Fruit fly (Drosophila melanogaster) Kc167 (cell line): ENCODE data around the gene firl.

Experiments
- Myc ChIP-seq: fragments of >200 bp; optimal IDR thresholded peaks from 2 replicates; lab custom pipeline; 2017; ENCODE audit warnings: missing external identifiers
- ttk ChIP-seq: sonication (Bioruptor generic); optimal IDR thresholded peaks from 2 replicates; lab custom pipeline; 2017; ENCODE audit warnings: missing external identifiers

DNA sequence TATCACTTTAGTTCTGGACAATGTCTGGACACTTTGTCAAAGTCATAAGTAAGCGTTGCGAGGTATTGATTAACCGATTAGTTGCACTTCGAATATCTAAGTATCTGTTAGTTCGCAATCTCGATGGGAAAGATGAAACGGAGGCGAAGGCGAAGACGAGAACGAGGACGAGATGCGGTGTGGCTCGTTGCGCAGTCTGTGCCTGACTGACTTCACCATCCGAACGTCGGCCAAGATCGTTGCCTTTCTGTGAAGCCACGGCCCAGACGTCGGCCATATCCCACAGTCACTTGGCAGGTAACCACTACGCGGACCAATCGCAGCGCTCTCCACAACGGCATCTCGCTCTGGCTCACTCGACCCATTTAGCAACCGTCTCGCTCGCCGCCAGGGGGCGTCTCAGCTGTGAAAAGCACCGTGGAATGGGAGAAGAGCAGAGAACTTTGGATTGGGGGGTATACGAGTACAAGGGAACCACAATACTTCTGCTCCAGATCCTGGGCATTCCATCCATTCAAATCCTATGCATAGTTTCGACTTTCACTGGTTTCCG lies 19.1 kb upstream of the firl start, which contains the start of gene prd:
- TF ChIP-seq ttk (lab: Kevin White, UChicago) (no peak), Myc (no peak)
